Fruit fly (Drosophila melanogaster): Measurements from ENCODE around the gene Qsox4.

DNA sequence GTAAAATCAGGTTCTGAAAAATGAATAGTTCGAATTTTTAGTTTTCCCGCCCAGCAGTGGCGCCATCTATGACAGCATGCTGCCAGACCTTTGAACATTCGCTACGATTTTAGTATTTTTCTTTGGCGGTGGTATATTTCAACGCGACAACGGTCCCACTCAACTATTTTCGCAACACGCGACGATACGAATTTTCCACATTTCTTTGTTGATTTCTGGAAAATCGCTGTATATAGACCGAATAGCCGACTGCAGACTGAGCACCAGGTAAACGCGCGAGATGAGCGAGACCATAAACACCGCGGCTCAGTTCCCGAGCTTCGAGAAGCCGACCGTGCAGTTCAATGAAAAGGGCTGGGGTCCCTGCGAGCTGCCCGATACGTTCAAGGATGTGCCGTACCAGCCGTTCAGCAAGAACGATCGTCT, 22.6 kb upstream of the Qsox4 start, which contains the start of gene eIF3d1:
- TF ChIP-seq Hnf4 (GFP tag; optimal IDR thresholded peaks at IDR 0.05) (no peak), HLH106 (tag; optimal IDR thresholded peaks at IDR 0.05) (peak; percentile 17), foxo (GFP tag; optimal IDR thresholded peaks at IDR 0.05) (no peak), h (GFP tag; optimal IDR thresholded peaks at IDR 0.05) (no peak), lola (GFP tag; optimal IDR thresholded peaks at IDR 0.05) (no peak), Hr78 (GFP tag; optimal IDR thresholded peaks at IDR 0.05) (no peak), CrebA (GFP tag; optimal IDR thresholded peaks at IDR 0.05; ENCODE audit: borderline replicate concordance) (no peak), psq (GFP tag; optimal IDR thresholded peaks at IDR 0.05) (no peak), Dfd (GFP tag; optimal IDR thresholded peaks at IDR 0.05) (no peak), Mio (GFP tag; optimal IDR thresholded peaks at IDR 0.05) (no peak)
